1 fruit fly cellular context compared by ENCODE assay signal in genomic region chr2L:5305240-5305875, dm6.
TF ChIP-seq lines count a peak whose summit lies in the region.

No protein-coding gene starts in this region.

TF ChIP-seq in whole organism, embryonic, 481 proteins besides CTCF, POLR2A, EP300 and RAD21 (continued from another document):
- TF ChIP-seq CG4617 (GFP tag; optimal IDR thresholded peaks at IDR 0.05; lab: Kevin White, UChicago; ENCODE audit: borderline replicate concordance) = no peak
- TF ChIP-seq E2f1 (GFP tag; IDR thresholded peaks at IDR 0.05; lab: Robert Waterston, UW) = no peak
- no peak for TF ChIP-seq br (optimal IDR thresholded peaks at IDR 0.05; lab: Kevin White, UChicago)
- TF ChIP-seq CG9437 (GFP tag; optimal IDR thresholded peaks at IDR 0.05; lab: Kevin White, UChicago) = no peak
- TF ChIP-seq Hr51 (GFP tag; optimal IDR thresholded peaks at IDR 0.05; lab: Kevin White, UChicago) = no peak
- no peak for TF ChIP-seq jumu (GFP tag; optimal IDR thresholded peaks at IDR 0.05; lab: Kevin White, UChicago)
- TF ChIP-seq CG17186 (GFP tag; optimal IDR thresholded peaks at IDR 0.05; lab: Kevin White, UChicago) = no peak
- peak; percentile 45 for TF ChIP-seq Deaf1 (tag; optimal IDR thresholded peaks at IDR 0.05; lab: Kevin White, UChicago)
- no peak for TF ChIP-seq en (GFP tag; optimal IDR thresholded peaks at IDR 0.05; lab: Kevin White, UChicago)
- TF ChIP-seq CG2678 (tag; optimal IDR thresholded peaks at IDR 0.05; lab: Kevin White, UChicago) = no peak
- TF ChIP-seq dmrt99B (tag; optimal IDR thresholded peaks at IDR 0.05; lab: Kevin White, UChicago) = no peak
- no peak for TF ChIP-seq CG9609 (GFP tag; optimal IDR thresholded peaks at IDR 0.05; lab: Kevin White, UChicago)
- no peak; the same call in 1 of the 2 replicates for TF ChIP-seq CG14441 (GFP tag; IDR thresholded peaks at IDR 0.05; lab: Robert Waterston, UW)
- TF ChIP-seq dimm (GFP tag; IDR thresholded peaks at IDR 0.05; lab: Robert Waterston, UW) = no peak
- TF ChIP-seq gsb (GFP tag; IDR thresholded peaks at IDR 0.05; lab: Robert Waterston, UW) = no peak
- no peak for TF ChIP-seq CG9817 (tag; optimal IDR thresholded peaks at IDR 0.05; lab: Kevin White, UChicago)
- no peak for TF ChIP-seq Six4 (GFP tag; optimal IDR thresholded peaks at IDR 0.05; lab: Kevin White, UChicago)
- TF ChIP-seq CG31365 (tag; optimal IDR thresholded peaks at IDR 0.05; lab: Kevin White, UChicago) = no peak
- TF ChIP-seq Elba2 (GFP tag; optimal IDR thresholded peaks at IDR 0.05; lab: Kevin White, UChicago) = no peak
- no peak for TF ChIP-seq bsh (GFP tag; optimal IDR thresholded peaks at IDR 0.05; lab: Kevin White, UChicago)
- TF ChIP-seq CG8478 (optimal IDR thresholded peaks at IDR 0.05; lab: Kevin White, UChicago) = no peak
- TF ChIP-seq CG2875 (GFP tag; optimal IDR thresholded peaks at IDR 0.05; lab: Kevin White, UChicago) = peak; percentile 1
- no peak for TF ChIP-seq CG10654 (GFP tag; optimal IDR thresholded peaks at IDR 0.05; lab: Kevin White, UChicago)
- TF ChIP-seq danr (GFP tag; IDR thresholded peaks at IDR 0.05; lab: Robert Waterston, UW) = no peak
- TF ChIP-seq sqz (GFP tag; optimal IDR thresholded peaks at IDR 0.05; lab: Kevin White, UChicago) = no peak
- no peak for TF ChIP-seq E2f2 (GFP tag; IDR thresholded peaks at IDR 0.05; lab: Robert Waterston, UW)
- no peak for TF ChIP-seq CG9215 (GFP tag; IDR thresholded peaks at IDR 0.05; lab: Robert Waterston, UW)
- TF ChIP-seq ash1 (GFP tag; optimal IDR thresholded peaks at IDR 0.05; lab: Kevin White, UChicago) = no peak
- no peak for TF ChIP-seq CG42726 (GFP tag; IDR thresholded peaks at IDR 0.05; lab: Robert Waterston, UW; ENCODE audit: partially characterized antibody)
